Fruit fly (Drosophila melanogaster) whole organism, adult: Measurements from ENCODE around the gene Dph1.
A peak's percentile ranks its signal among the peaks of the same experiment; 100 is the strongest.

ENCODE experiments used
- CG11617 ChIP-seq: fragments of 200-800 bp; sonication (Bioruptor generic); optimal IDR thresholded peaks from 2 replicates; lab custom pipeline; 2017; ENCODE audit warnings: mild to moderate bottlenecking, missing biosample characterization, missing genetic modification reagents, missing genetic modification characterization
- CG12768 ChIP-seq: fragments of 200-800 bp; sonication (Bioruptor generic); optimal IDR thresholded peaks from 2 replicates; lab custom pipeline; 2017; ENCODE audit warnings: missing biosample characterization, missing genetic modification characterization, mild to moderate bottlenecking, moderate library complexity, missing genetic modification reagents
- CG14711 ChIP-seq: fragments of 200-800 bp; sonication (Bioruptor generic); optimal IDR thresholded peaks from 2 replicates; lab custom pipeline; 2018; ENCODE audit warnings: missing biosample characterization, mild to moderate bottlenecking, missing genetic modification characterization, moderate library complexity
- CG1620 ChIP-seq: fragments of 200-800 bp; sonication (Bioruptor generic); optimal IDR thresholded peaks from 2 replicates; lab custom pipeline; 2016; ENCODE audit warnings: missing biosample characterization, missing genetic modification characterization
- CG33017 ChIP-seq: fragments of 200-800 bp; sonication (Bioruptor generic); optimal IDR thresholded peaks from 2 replicates; lab custom pipeline; 2018; ENCODE audit warnings: missing biosample characterization, mild to moderate bottlenecking, missing genetic modification characterization, moderate library complexity
- CG5204 ChIP-seq: fragments of 200-800 bp; sonication (Bioruptor generic); optimal IDR thresholded peaks from 2 replicates; lab custom pipeline; 2016; ENCODE audit warnings: missing biosample characterization, missing genetic modification characterization
- CG7045 ChIP-seq: fragments of 200-800 bp; sonication (Bioruptor generic); optimal IDR thresholded peaks from 2 replicates; lab custom pipeline; 2017; ENCODE audit warnings: missing biosample characterization, mild to moderate bottlenecking, missing genetic modification characterization
- CG7101 ChIP-seq: fragments of 200-800 bp; sonication (Bioruptor generic); optimal IDR thresholded peaks from 2 replicates; lab custom pipeline; 2018; ENCODE audit warnings: missing biosample characterization, mild to moderate bottlenecking, missing genetic modification characterization, moderate library complexity
- Clk ChIP-seq: fragments of 200-800 bp; sonication (Bioruptor generic); optimal IDR thresholded peaks from 2 replicates; lab custom pipeline; 2017; ENCODE audit warnings: missing biosample characterization, missing genetic modification characterization
- Crg-1 ChIP-seq: fragments of 200-800 bp; sonication (Bioruptor generic); optimal IDR thresholded peaks from 2 replicates; lab custom pipeline; 2016; ENCODE audit warnings: missing biosample characterization, missing genetic modification characterization
- Hr96 ChIP-seq: fragments of 200-800 bp; sonication (Bioruptor generic); optimal IDR thresholded peaks from 2 replicates; lab custom pipeline; 2016; ENCODE audit warnings: missing biosample characterization, missing genetic modification characterization
- Mnt ChIP-seq: fragments of 200-800 bp; sonication (Bioruptor generic); optimal IDR thresholded peaks from 2 replicates; lab custom pipeline; 2016; ENCODE audit warnings: missing biosample characterization, mild to moderate bottlenecking, missing genetic modification characterization
- bab1 ChIP-seq: fragments of 200-800 bp; sonication (Bioruptor generic); optimal IDR thresholded peaks from 3 replicates; lab custom pipeline; 2019; ENCODE audit warnings: missing biosample characterization, mild to moderate bottlenecking, missing genetic modification characterization, moderate library complexity
- cic ChIP-seq: fragments of 200-800 bp; sonication (Bioruptor generic); optimal IDR thresholded peaks from 2 replicates; lab custom pipeline; 2017; ENCODE audit warnings: missing biosample characterization, mild to moderate bottlenecking, missing genetic modification characterization, moderate library complexity
- cnc ChIP-seq, 2 experiments: fragments of >200 bp; optimal IDR thresholded peaks; 2 replicates each; lab custom pipeline; 2017
- kay ChIP-seq: fragments of 200-800 bp; sonication (Bioruptor generic); peaks from one replicate; lab custom pipeline; 2016; ENCODE audit warnings: missing biosample characterization, missing genetic modification characterization, borderline replicate concordance
- ovo ChIP-seq: fragments of 200-800 bp; sonication (Bioruptor generic); optimal IDR thresholded peaks from 2 replicates; lab custom pipeline; 2016; ENCODE audit warnings: missing biosample characterization, missing genetic modification characterization
- pad ChIP-seq: fragments of 200-800 bp; sonication (Bioruptor generic); optimal IDR thresholded peaks from 3 replicates; lab custom pipeline; 2017; ENCODE audit warnings: missing biosample characterization, missing genetic modification characterization, mild to moderate bottlenecking, moderate library complexity, missing genetic modification reagents
- tj ChIP-seq: fragments of 200-800 bp; sonication (Bioruptor generic); optimal IDR thresholded peaks from 3 replicates; lab custom pipeline; 2017; ENCODE audit warnings: missing biosample characterization, mild to moderate bottlenecking, missing genetic modification characterization, moderate library complexity
- toe ChIP-seq: fragments of 200-800 bp; sonication (Bioruptor generic); optimal IDR thresholded peaks from 2 replicates; lab custom pipeline; 2016; ENCODE audit warnings: missing biosample characterization, missing genetic modification characterization

The Dph1 gene

dm6 chr3L:11696294-11697116 is at the start of gene Dph1:
Gene Dph1, minus strand, starts transcription at chr3L:11696963.
- peak; percentile 88 for TF ChIP-seq Crg-1 (GFP tag; lab: Kevin White, UChicago)
- TF ChIP-seq Hr96 (GFP tag; lab: Kevin White, UChicago), result peak; percentile 71
- peak; percentile 44 for TF ChIP-seq Clk (GFP tag; lab: Kevin White, UChicago)
- peak; percentile 79 for TF ChIP-seq CG7045 (GFP tag; lab: Kevin White, UChicago)
- no peak for TF ChIP-seq CG5204 (GFP tag; lab: Kevin White, UChicago)
- TF ChIP-seq CG11617 (GFP tag; lab: Kevin White, UChicago), result peak; percentile 76
- peak; percentile 79 for TF ChIP-seq bab1
- peak; percentile 57 for TF ChIP-seq kay
- peak; percentile 95 for TF ChIP-seq Mnt (GFP tag; lab: Kevin White, UChicago)
- TF ChIP-seq CG33017 (tag; lab: Kevin White, UChicago), result peak; percentile 11
- TF ChIP-seq CG12768 (GFP tag; lab: Kevin White, UChicago), result peak; percentile 54
- TF ChIP-seq cic (GFP tag; lab: Kevin White, UChicago), result peak; percentile 70
- peak; percentile 64 for TF ChIP-seq CG1620 (GFP tag; lab: Kevin White, UChicago)
- TF ChIP-seq CG14711 (tag; lab: Kevin White, UChicago), result peak; percentile 40
- peak; percentile 63 for TF ChIP-seq CG7101
- TF ChIP-seq ovo (GFP tag; lab: Kevin White, UChicago), result peak; percentile 8
- TF ChIP-seq toe, result no peak
- TF ChIP-seq pad (GFP tag; lab: Kevin White, UChicago), result peak; percentile 62
- TF ChIP-seq tj, result peak; percentile 53
- TF ChIP-seq cnc (optimal IDR thresholded peaks at IDR 0.05; lab: Kevin White, UChicago), result no peak

- TF ChIP-seq CG14711 (tag; lab: Kevin White, UChicago), result no peak
- TF ChIP-seq Hr96 (GFP tag; lab: Kevin White, UChicago), result no peak
- no peak for TF ChIP-seq CG5204 (GFP tag; lab: Kevin White, UChicago)
- TF ChIP-seq Crg-1 (GFP tag; lab: Kevin White, UChicago), result no peak
Measured at dm6 chr3L:11731841-11732240, 35.1 kb upstream of the Dph1 start, which contains the start of gene CG32087. Gene CG32087, plus strand, starts transcription at chr3L:11732141.

- TF ChIP-seq kay (peak; percentile 86), CG5204 (GFP tag; lab: Kevin White, UChicago) (no peak)
Measured at dm6 chr3L:11728147-11728546, 31.4 kb upstream of the Dph1 start, which contains the start of gene sunn. Gene sunn, plus strand, starts transcription at chr3L:11728348.

dm6 chr3L:11721498-11721946 is 24.8 kb upstream of the Dph1 start:
- TF ChIP-seq Mnt (GFP tag; lab: Kevin White, UChicago), result no peak
- TF ChIP-seq cnc (optimal IDR thresholded peaks at IDR 0.05; lab: Kevin White, UChicago), result no peak
- no peak for TF ChIP-seq cic (GFP tag; lab: Kevin White, UChicago)
- peak; percentile 48 for TF ChIP-seq CG14711 (tag; lab: Kevin White, UChicago)
- no peak for TF ChIP-seq CG12768 (GFP tag; lab: Kevin White, UChicago)
- no peak for TF ChIP-seq CG11617 (GFP tag; lab: Kevin White, UChicago)
- peak; percentile 77 for TF ChIP-seq tj
- TF ChIP-seq toe, result no peak
- peak; percentile 43 for TF ChIP-seq CG33017 (tag; lab: Kevin White, UChicago)
- no peak for TF ChIP-seq kay
- TF ChIP-seq CG7101, result peak; percentile 54
- TF ChIP-seq CG7045 (GFP tag; lab: Kevin White, UChicago), result no peak
- no peak for TF ChIP-seq ovo (GFP tag; lab: Kevin White, UChicago)
- TF ChIP-seq Hr96 (GFP tag; lab: Kevin White, UChicago), result peak; percentile 4
- no peak for TF ChIP-seq CG1620 (GFP tag; lab: Kevin White, UChicago)
- TF ChIP-seq Clk (GFP tag; lab: Kevin White, UChicago), result no peak
- no peak for TF ChIP-seq bab1
- TF ChIP-seq CG5204 (GFP tag; lab: Kevin White, UChicago), result peak; percentile 4
- no peak for TF ChIP-seq pad (GFP tag; lab: Kevin White, UChicago)
- TF ChIP-seq Crg-1 (GFP tag; lab: Kevin White, UChicago), result no peak

dm6 chr3L:11720780-11721179 is 24.0 kb upstream of the Dph1 start, which contains the start of gene Bmcp:
Gene Bmcp, plus strand, starts transcription at chr3L:11720934.
- peak; percentile 42 for TF ChIP-seq bab1
- TF ChIP-seq CG5204 (GFP tag; lab: Kevin White, UChicago), result no peak

dm6 chr3L:11717993-11718392 is 21.2 kb upstream of the Dph1 start:
- TF ChIP-seq CG12768 (GFP tag; lab: Kevin White, UChicago) (no peak), Hr96 (GFP tag; lab: Kevin White, UChicago) (no peak), CG14711 (tag; lab: Kevin White, UChicago) (no peak), pad (GFP tag; lab: Kevin White, UChicago) (no peak), ovo (GFP tag; lab: Kevin White, UChicago) (no peak), kay (no peak)
